Fruit fly (Drosophila melanogaster) S2 (cell line): Measurements from ENCODE around the gene arm.

ENCODE experiments used
- CG8478 ChIP-seq: fragments of >200 bp; optimal IDR thresholded peaks from 2 replicates; lab custom pipeline; 2018
- CTCF ChIP-seq, 2 experiments: fragments of >200 bp; optimal IDR thresholded peaks; 2 replicates each; lab custom pipeline; 2018

dm6 chrX:1947178-1947872, 46.9 kb upstream of the arm start:
- TF ChIP-seq CTCF (optimal IDR thresholded peaks at IDR 0.05; lab: Kevin White, UChicago), result no peak
- TF ChIP-seq CG8478, result no peak
